Fruit fly (Drosophila melanogaster): Measurements from ENCODE around the gene Cdc23.

- TF ChIP-seq CTCF (optimal IDR thresholded peaks at IDR 0.05) (peak; percentile 73 to 90), CG8478 (optimal IDR thresholded peaks at IDR 0.05) (no peak)
Measured at dm6 chr2L:20464385-20464784, 5.2 kb downstream of the Cdc23 start.
